Worm (Caenorhabditis elegans) whole organism, late embryonic: ENCODE data around the gene C01G10.18.

Experiments used
- C08G9.2 ChIP-seq: sonication (generic microtip); optimal IDR thresholded peaks from 2 replicates; lab custom pipeline; 2016; ENCODE audit warnings: mild to moderate bottlenecking, missing genetic modification characterization, moderate library complexity, missing compliant biosample characterization
- K09A11.1 ChIP-seq: sonication (generic microtip); optimal IDR thresholded peaks from 2 replicates; lab custom pipeline; 2017; ENCODE audit warnings: antibody characterized with exemption, mild to moderate bottlenecking, missing genetic modification characterization, missing compliant biosample characterization; ENCODE audit not compliant: insufficient read depth
- T23F11.4 ChIP-seq: fragments of 200-800 bp; sonication (Bioruptor generic); optimal IDR thresholded peaks from 2 replicates; lab custom pipeline; 2018; ENCODE audit warnings: mild to moderate bottlenecking, missing genetic modification characterization, missing compliant biosample characterization
- ahr-1 ChIP-seq: sonication (generic microtip); optimal IDR thresholded peaks from 2 replicates; lab custom pipeline; 2016; ENCODE audit warnings: missing genetic modification characterization, missing compliant biosample characterization
- ceh-18 ChIP-seq: sonication (generic microtip); optimal IDR thresholded peaks from 2 replicates; lab custom pipeline; 2016; ENCODE audit warnings: missing genetic modification characterization, missing compliant biosample characterization
- ceh-2 ChIP-seq: sonication (generic microtip); optimal IDR thresholded peaks from 2 replicates; lab custom pipeline; 2016; ENCODE audit warnings: missing genotype, missing genetic modification characterization, missing compliant biosample characterization
- ceh-22 ChIP-seq: sonication (generic microtip); optimal IDR thresholded peaks from 2 replicates; lab custom pipeline; 2017; ENCODE audit warnings: missing biosample characterization, missing genetic modification characterization
- ceh-24 ChIP-seq: sonication (generic microtip); optimal IDR thresholded peaks from 2 replicates; lab custom pipeline; 2016; ENCODE audit warnings: mild to moderate bottlenecking, missing genetic modification characterization, missing compliant biosample characterization
- ceh-30 ChIP-seq: fragments of 150-350 bp; optimal IDR thresholded peaks from 2 replicates; lab custom pipeline; 2014; ENCODE audit warnings: missing biosample characterization, missing genetic modification characterization
- ceh-45 ChIP-seq: fragments of 200-800 bp; sonication (Bioruptor generic); IDR thresholded peaks from 2 replicates; pipeline ENCODE4 v1.3.6; 2022; ENCODE audit warnings: missing genetic modification reagents, missing genetic modification characterization, missing compliant biosample characterization
- ceh-48 ChIP-seq: sonication (generic microtip); optimal IDR thresholded peaks from 2 replicates; lab custom pipeline; 2016; ENCODE audit warnings: missing genetic modification characterization, inconsistent platforms, missing compliant biosample characterization
- ceh-6 ChIP-seq: fragments of 200-800 bp; sonication (Bioruptor generic); optimal IDR thresholded peaks from 2 replicates; lab custom pipeline; 2018; ENCODE audit warnings: mild to moderate bottlenecking, missing genetic modification characterization, missing compliant biosample characterization
- che-1 ChIP-seq: sonication (generic microtip); optimal IDR thresholded peaks from 2 replicates; lab custom pipeline; 2016; ENCODE audit warnings: mild to moderate bottlenecking, missing genetic modification characterization, missing compliant biosample characterization
- dve-1 ChIP-seq: sonication (generic microtip); optimal IDR thresholded peaks from 2 replicates; lab custom pipeline; 2017; ENCODE audit warnings: antibody characterized with exemption, mild to moderate bottlenecking, missing genetic modification characterization, missing compliant biosample characterization
- elt-2 ChIP-seq: sonication (generic microtip); optimal IDR thresholded peaks from 2 replicates; lab custom pipeline; 2016; ENCODE audit warnings: missing genetic modification reagents, missing genetic modification characterization, missing compliant biosample characterization
- ets-4 ChIP-seq: sonication (generic microtip); optimal IDR thresholded peaks from 2 replicates; lab custom pipeline; 2016; ENCODE audit warnings: missing genetic modification characterization, missing compliant biosample characterization
- eyg-1 ChIP-seq: sonication (generic microtip); optimal IDR thresholded peaks from 2 replicates; lab custom pipeline; 2016; ENCODE audit warnings: missing genotype, missing genetic modification characterization, missing compliant biosample characterization
- fax-1 ChIP-seq: sonication (generic microtip); optimal IDR thresholded peaks from 2 replicates; lab custom pipeline; 2016; ENCODE audit warnings: missing genotype, missing genetic modification characterization, missing compliant biosample characterization
- fkh-10 ChIP-seq: fragments of 150-350 bp; optimal IDR thresholded peaks from 2 replicates; lab custom pipeline; 2014; ENCODE audit warnings: missing biosample characterization, missing genetic modification reagents, missing genetic modification characterization
- hlh-13 ChIP-seq: fragments of 200-800 bp; sonication (Bioruptor generic); optimal IDR thresholded peaks from 2 replicates; lab custom pipeline; 2018; ENCODE audit warnings: mild to moderate bottlenecking, missing genetic modification characterization, missing compliant biosample characterization
- hlh-15 ChIP-seq: sonication (generic microtip); optimal IDR thresholded peaks from 2 replicates; lab custom pipeline; 2016; ENCODE audit warnings: missing genetic modification characterization, missing compliant biosample characterization
- hlh-30 ChIP-seq: sonication (generic microtip); optimal IDR thresholded peaks from 2 replicates; lab custom pipeline; 2017; ENCODE audit warnings: antibody characterized with exemption, missing genetic modification characterization, missing compliant biosample characterization; ENCODE audit not compliant: insufficient read depth
- hlh-8 ChIP-seq: sonication (generic microtip); optimal IDR thresholded peaks from 2 replicates; lab custom pipeline; 2016; ENCODE audit warnings: missing genotype, missing genetic modification characterization, missing compliant biosample characterization
- lim-6 ChIP-seq: sonication (generic microtip); optimal IDR thresholded peaks from 2 replicates; lab custom pipeline; 2016; ENCODE audit warnings: missing genetic modification characterization, missing compliant biosample characterization
- lin-11 ChIP-seq: fragments of 200-800 bp; sonication (Bioruptor generic); optimal IDR thresholded peaks from 2 replicates; lab custom pipeline; 2018; ENCODE audit warnings: mild to moderate bottlenecking, missing genetic modification characterization, missing compliant biosample characterization
- mec-3 ChIP-seq: sonication (generic microtip); optimal IDR thresholded peaks from 2 replicates; lab custom pipeline; 2016; ENCODE audit warnings: borderline replicate concordance, missing genetic modification characterization, missing compliant biosample characterization
- nfya-1 ChIP-seq: sonication (generic microtip); optimal IDR thresholded peaks from 2 replicates; lab custom pipeline; 2017; ENCODE audit warnings: missing genetic modification characterization, mild to moderate bottlenecking, missing compliant biosample characterization, antibody characterized with exemption, moderate library complexity
- nhr-232 ChIP-seq: sonication (generic microtip); optimal IDR thresholded peaks from 2 replicates; lab custom pipeline; 2016; ENCODE audit warnings: missing genetic modification characterization, missing compliant biosample characterization
- npax-4 ChIP-seq: sonication (generic microtip); optimal IDR thresholded peaks from 2 replicates; lab custom pipeline; 2016; ENCODE audit warnings: missing genetic modification characterization, missing compliant biosample characterization
- odd-2 ChIP-seq: sonication (generic microtip); optimal IDR thresholded peaks from 2 replicates; lab custom pipeline; 2017; ENCODE audit warnings: antibody characterized with exemption, mild to moderate bottlenecking, missing genetic modification characterization, missing compliant biosample characterization
- pag-3 ChIP-seq: sonication (generic microtip); optimal IDR thresholded peaks from 2 replicates; lab custom pipeline; 2016; ENCODE audit warnings: missing compliant biosample characterization, missing genetic modification characterization, borderline replicate concordance
- pat-9 ChIP-seq: fragments of 200-800 bp; sonication (Bioruptor generic); optimal IDR thresholded peaks from 2 replicates; lab custom pipeline; 2018; ENCODE audit warnings: mild to moderate bottlenecking, missing genetic modification characterization, moderate library complexity, missing compliant biosample characterization
- pax-1 ChIP-seq: fragments of 150-350 bp; optimal IDR thresholded peaks from 2 replicates; lab custom pipeline; 2014; ENCODE audit warnings: missing biosample characterization, missing genetic modification characterization
- pha-2 ChIP-seq: sonication (generic microtip); optimal IDR thresholded peaks from 2 replicates; lab custom pipeline; 2017; ENCODE audit warnings: mild to moderate bottlenecking, missing genetic modification characterization, missing compliant biosample characterization
- pha-4 ChIP-seq: fragments of 150-350 bp; optimal IDR thresholded peaks from 2 replicates; lab custom pipeline; 2018; ENCODE audit warnings: missing biosample characterization, missing genetic modification reagents, missing genetic modification characterization
- pqm-1 ChIP-seq: sonication (generic microtip); optimal IDR thresholded peaks from 2 replicates; lab custom pipeline; 2016; ENCODE audit warnings: missing genetic modification characterization, missing compliant biosample characterization
- pros-1 ChIP-seq: fragments of 150-350 bp; optimal IDR thresholded peaks from 2 replicates; lab custom pipeline; 2014; ENCODE audit warnings: missing biosample characterization, missing genetic modification reagents, missing genetic modification characterization
- rnt-1 ChIP-seq: sonication (generic microtip); optimal IDR thresholded peaks from 2 replicates; lab custom pipeline; 2016; ENCODE audit warnings: missing genetic modification characterization, missing compliant biosample characterization
- sdc-2 ChIP-seq: sonication (generic microtip); optimal IDR thresholded peaks from 2 replicates; lab custom pipeline; 2016; ENCODE audit warnings: missing genotype, missing genetic modification characterization, missing compliant biosample characterization
- sox-2 ChIP-seq: fragments of 200-800 bp; sonication (Bioruptor generic); IDR thresholded peaks from 2 replicates; pipeline ENCODE4 v1.3.6; 2022; ENCODE audit warnings: missing genetic modification reagents, missing genetic modification characterization, missing compliant biosample characterization
- tbx-2 ChIP-seq: sonication (generic microtip); optimal IDR thresholded peaks from 2 replicates; lab custom pipeline; 2016; ENCODE audit warnings: missing genetic modification characterization, missing compliant biosample characterization
- tbx-7 ChIP-seq: sonication (generic microtip); optimal IDR thresholded peaks from 2 replicates; lab custom pipeline; 2016; ENCODE audit warnings: missing genotype, missing genetic modification characterization, missing compliant biosample characterization
- ttx-3 ChIP-seq: sonication (generic microtip); optimal IDR thresholded peaks from 2 replicates; lab custom pipeline; 2016; ENCODE audit warnings: missing genetic modification reagents, missing genetic modification characterization, missing compliant biosample characterization
- unc-3 ChIP-seq, 2 experiments: fragments of 200-800 bp in 1 of 2; sonication (Bioruptor generic) in 1 of 2; sonication (generic microtip) in 1 of 2; conservative IDR thresholded peaks in 1 of 2; optimal IDR thresholded peaks in 1 of 2; 2 replicates each; pipeline versions ENCODE4 v1.3.6 to Lab custom; 2016 to 2022; ENCODE audit warnings: missing compliant biosample characterization in 2 of 2, missing genetic modification characterization in 2 of 2, missing genetic modification reagents in 1 of 2
- unc-42 ChIP-seq: sonication (generic microtip); optimal IDR thresholded peaks from 2 replicates; lab custom pipeline; 2016; ENCODE audit warnings: missing genotype, missing genetic modification characterization, missing compliant biosample characterization
- unc-55 ChIP-seq: sonication (generic microtip); optimal IDR thresholded peaks from 2 replicates; lab custom pipeline; 2017; ENCODE audit warnings: missing biosample characterization, missing genetic modification reagents, missing genetic modification characterization
- unc-86 ChIP-seq: sonication (generic microtip); optimal IDR thresholded peaks from 2 replicates; lab custom pipeline; 2016; ENCODE audit warnings: missing genetic modification characterization, missing compliant biosample characterization
- zip-5 ChIP-seq: sonication (generic microtip); optimal IDR thresholded peaks from 2 replicates; lab custom pipeline; 2016; ENCODE audit warnings: missing genetic modification characterization, missing compliant biosample characterization
- ztf-16 ChIP-seq: sonication (generic microtip); optimal IDR thresholded peaks from 2 replicates; lab custom pipeline; 2017; ENCODE audit warnings: missing genetic modification characterization, missing compliant biosample characterization

Gene C01G10.18

ce11 chrV:15088613-15089012 lies at the start of gene C01G10.18:
TSS of gene C01G10.18 (minus strand) at chrV:15088713.
- TF ChIP-seq unc-3 (GFP tag; conservative IDR thresholded peaks at IDR 0.05; lab: Robert Waterston, UW), result no peak
- TF ChIP-seq unc-3 (tag; optimal IDR thresholded peaks at IDR 0.05; lab: Kevin White, UChicago), result no peak
- TF ChIP-seq pat-9 (tag; lab: Kevin White, UChicago), result no peak
- TF ChIP-seq npax-4 (tag; lab: Kevin White, UChicago), result no peak
- TF ChIP-seq sdc-2 (tag; lab: Kevin White, UChicago), result no peak
- no peak for TF ChIP-seq K09A11.1 (tag; lab: Kevin White, UChicago)
- TF ChIP-seq ahr-1 (tag; lab: Kevin White, UChicago), result no peak
- no peak for TF ChIP-seq ceh-45 (GFP tag; lab: Robert Waterston, UW)
- no peak for TF ChIP-seq pax-1 (tag; lab: Kevin White, UChicago)
- no peak for TF ChIP-seq ceh-30 (tag; lab: Kevin White, UChicago)
- TF ChIP-seq sox-2, result no peak
- TF ChIP-seq pha-2 (tag; lab: Kevin White, UChicago), result no peak
- no peak for TF ChIP-seq nhr-232 (tag; lab: Kevin White, UChicago)
- TF ChIP-seq, all 69 proteins: peak for 0

DNA sequence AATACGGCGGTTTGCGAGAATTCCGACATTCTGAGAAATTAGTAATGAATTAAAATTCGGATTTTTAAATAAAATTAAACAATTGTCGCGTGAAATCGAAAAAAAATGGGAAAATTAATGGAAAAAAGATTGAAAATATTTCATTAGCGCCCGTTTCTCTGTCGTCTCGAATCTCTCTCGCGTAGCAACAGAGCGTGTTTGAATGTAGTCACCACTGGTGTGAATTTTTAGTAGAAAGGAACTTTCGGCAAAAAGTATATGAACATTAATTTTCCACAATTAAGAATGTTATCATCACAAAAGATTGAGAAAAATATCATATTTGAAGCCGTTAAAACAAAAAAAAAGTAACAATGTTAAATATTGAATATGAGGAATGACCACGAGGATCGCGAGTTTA lies 48.3 kb upstream of the C01G10.18 start, which contains the start of gene aipl-1:
TSS of gene aipl-1 (minus strand) at position 30 of the 400 bp plus-strand sequence.
- TF ChIP-seq unc-86 (tag; lab: Kevin White, UChicago) (no peak), elt-2 (tag; lab: Kevin White, UChicago) (peak; percentile 20), ets-4 (tag; lab: Kevin White, UChicago) (peak; percentile 24), C08G9.2 (tag; lab: Kevin White, UChicago) (peak; percentile 53), hlh-8 (tag; lab: Kevin White, UChicago) (no peak), unc-3 (GFP tag; conservative IDR thresholded peaks at IDR 0.05; lab: Robert Waterston, UW) (no peak), unc-3 (tag; optimal IDR thresholded peaks at IDR 0.05; lab: Kevin White, UChicago) (peak; percentile 19), eyg-1 (tag; lab: Kevin White, UChicago) (no peak), pha-4 (tag; lab: Kevin White, UChicago) (no peak), ahr-1 (tag; lab: Kevin White, UChicago) (peak; percentile 38), tbx-7 (tag; lab: Kevin White, UChicago) (no peak), mec-3 (tag; lab: Kevin White, UChicago) (no peak), ceh-24 (no peak), tbx-2 (peak; percentile 78), sdc-2 (tag; lab: Kevin White, UChicago) (no peak), dve-1 (tag; lab: Kevin White, UChicago) (no peak), fax-1 (tag; lab: Kevin White, UChicago) (peak; percentile 36), ceh-6 (no peak), zip-5 (peak; percentile 11), sox-2 (no peak), unc-55 (GFP tag; lab: Kevin White, UChicago) (peak; percentile 7), K09A11.1 (tag; lab: Kevin White, UChicago) (no peak), pros-1 (tag; lab: Kevin White, UChicago) (no peak), T23F11.4 (GFP tag; lab: Kevin White, UChicago) (no peak), hlh-15 (tag; lab: Kevin White, UChicago) (no peak), ceh-48 (tag; lab: Kevin White, UChicago) (no peak), ztf-16 (no peak), hlh-30 (tag; lab: Kevin White, UChicago) (no peak), pha-2 (tag; lab: Kevin White, UChicago) (no peak), pag-3 (tag; lab: Kevin White, UChicago) (no peak), odd-2 (no peak), ceh-18 (tag; lab: Kevin White, UChicago) (no peak), ttx-3 (tag; lab: Kevin White, UChicago) (no peak), lin-11 (tag; lab: Kevin White, UChicago) (no peak), ceh-22 (tag; lab: Kevin White, UChicago) (no peak), rnt-1 (tag; lab: Kevin White, UChicago) (peak; percentile 47), pqm-1 (tag; lab: Kevin White, UChicago) (peak; percentile 41), unc-42 (tag; lab: Kevin White, UChicago) (peak; percentile 88), fkh-10 (GFP tag; lab: Kevin White, UChicago) (no peak), lim-6 (tag; lab: Kevin White, UChicago) (peak; percentile 8), che-1 (tag; lab: Kevin White, UChicago) (no peak), ceh-2 (tag; lab: Kevin White, UChicago) (peak; percentile 62), nfya-1 (tag; lab: Kevin White, UChicago) (peak; percentile 35), hlh-13 (no peak)
